Fruit fly (Drosophila melanogaster) whole organism, wandering third instar larva: ENCODE measurements around the gene futsch.

Experiments
- Dif ChIP-seq: fragments of 200-275, 200-300 bp; sonication (Bioruptor generic); optimal IDR thresholded peaks from 2 replicates; lab custom pipeline; 2018; ENCODE audit warnings: missing biosample characterization, missing genetic modification characterization; ENCODE audit not compliant: partially characterized antibody
- Vsx2 ChIP-seq: fragments of 200-300, 225-300 bp; sonication (Bioruptor generic); optimal IDR thresholded peaks from 2 replicates; lab custom pipeline; 2018; ENCODE audit warnings: missing biosample characterization, missing genetic modification characterization; ENCODE audit not compliant: partially characterized antibody
- psq ChIP-seq: fragments of 200-800 bp; sonication (Bioruptor generic); optimal IDR thresholded peaks from 3 replicates; lab custom pipeline; 2017; ENCODE audit warnings: missing biosample characterization, mild to moderate bottlenecking, missing genetic modification characterization, moderate library complexity
- usp ChIP-seq: fragments of >200 bp; optimal IDR thresholded peaks from 2 replicates; lab custom pipeline; 2017; ENCODE audit warnings: missing biosample characterization, missing genetic modification characterization

DNA sequence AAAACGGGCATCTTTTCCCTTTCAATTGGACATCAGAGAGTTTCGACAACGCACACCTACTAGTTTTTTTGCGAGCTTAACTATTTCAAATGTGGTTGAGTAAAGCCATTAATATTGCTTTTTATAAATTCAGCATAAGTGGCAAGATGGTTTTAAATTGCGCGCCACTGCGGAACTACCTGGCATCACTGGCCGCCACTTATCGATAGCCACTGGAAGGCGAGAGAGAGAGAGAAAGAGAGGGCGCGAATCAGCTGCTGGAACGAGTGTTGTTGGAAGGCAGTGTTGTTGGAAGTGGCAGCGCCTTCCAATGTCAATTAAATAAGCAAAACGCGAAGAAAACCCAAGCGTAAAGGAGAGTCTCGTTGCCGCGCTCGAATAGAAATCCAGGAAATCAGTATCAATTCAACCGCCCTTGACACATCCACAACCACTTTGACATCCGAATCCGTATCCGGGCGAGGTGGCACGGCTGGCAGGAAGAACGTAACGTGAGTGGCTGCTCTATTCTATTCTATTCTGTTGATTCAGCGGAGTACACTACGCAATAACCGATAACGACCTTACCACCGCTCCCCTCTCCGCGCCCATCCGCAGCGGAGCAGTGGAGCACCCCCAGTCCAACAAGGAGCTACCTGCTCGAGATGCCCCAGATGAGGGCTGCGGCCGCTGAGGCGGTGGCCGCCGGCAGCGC, 33.5 kb upstream of the futsch start, which contains the start of gene AMPKalpha:
- TF ChIP-seq Dif (GFP tag; lab: Kevin White, UChicago): no peak
- no peak for TF ChIP-seq Vsx2 (GFP tag; lab: Kevin White, UChicago)
- no peak for TF ChIP-seq usp
- TF ChIP-seq psq (GFP tag; lab: Kevin White, UChicago): no peak
